Worm (Caenorhabditis elegans) whole organism, late embryonic: Measurements from ENCODE around the gene E02H1.6.
A peak's percentile ranks its signal among the peaks of the same experiment; 100 is the strongest.

Experiments
- C08G9.2 ChIP-seq: sonication (generic microtip); optimal IDR thresholded peaks from 2 replicates; lab custom pipeline; 2016; ENCODE audit warnings: mild to moderate bottlenecking, missing genetic modification characterization, moderate library complexity, missing compliant biosample characterization
- C38D4.7 ChIP-seq: fragments of 200-800 bp; sonication (Bioruptor generic); optimal IDR thresholded peaks from 2 replicates; lab custom pipeline; 2018; ENCODE audit warnings: mild to moderate bottlenecking, missing genetic modification characterization, moderate library complexity, missing compliant biosample characterization
- K02D7.2 ChIP-seq: sonication (generic microtip); optimal IDR thresholded peaks from 2 replicates; lab custom pipeline; 2017; ENCODE audit warnings: mild to moderate bottlenecking, missing genetic modification characterization, missing compliant biosample characterization
- Y22D7AL.16 ChIP-seq: sonication (generic microtip); optimal IDR thresholded peaks from 2 replicates; lab custom pipeline; 2016; ENCODE audit warnings: missing genetic modification characterization, missing compliant biosample characterization
- ceh-14 ChIP-seq: sonication (generic microtip); optimal IDR thresholded peaks from 2 replicates; lab custom pipeline; 2016; ENCODE audit warnings: missing genotype, missing genetic modification characterization, missing compliant biosample characterization
- ceh-19 ChIP-seq: fragments of 200-800 bp; sonication (Bioruptor generic); optimal IDR thresholded peaks from 2 replicates; lab custom pipeline; 2018; ENCODE audit warnings: mild to moderate bottlenecking, missing genetic modification characterization, missing compliant biosample characterization
- ceh-22 ChIP-seq: sonication (generic microtip); optimal IDR thresholded peaks from 2 replicates; lab custom pipeline; 2017; ENCODE audit warnings: missing biosample characterization, missing genetic modification characterization
- ceh-24 ChIP-seq: sonication (generic microtip); optimal IDR thresholded peaks from 2 replicates; lab custom pipeline; 2016; ENCODE audit warnings: mild to moderate bottlenecking, missing genetic modification characterization, missing compliant biosample characterization
- ceh-30 ChIP-seq: fragments of 150-350 bp; optimal IDR thresholded peaks from 2 replicates; lab custom pipeline; 2014; ENCODE audit warnings: missing biosample characterization, missing genetic modification characterization
- ceh-45 ChIP-seq: fragments of 200-800 bp; sonication (Bioruptor generic); IDR thresholded peaks from 2 replicates; pipeline ENCODE4 v1.3.6; 2022; ENCODE audit warnings: missing genetic modification reagents, missing genetic modification characterization, missing compliant biosample characterization
- ceh-48 ChIP-seq: sonication (generic microtip); optimal IDR thresholded peaks from 2 replicates; lab custom pipeline; 2016; ENCODE audit warnings: missing genetic modification characterization, inconsistent platforms, missing compliant biosample characterization
- ceh-6 ChIP-seq: fragments of 200-800 bp; sonication (Bioruptor generic); optimal IDR thresholded peaks from 2 replicates; lab custom pipeline; 2018; ENCODE audit warnings: mild to moderate bottlenecking, missing genetic modification characterization, missing compliant biosample characterization
- ceh-9 ChIP-seq: sonication (generic microtip); optimal IDR thresholded peaks from 2 replicates; lab custom pipeline; 2016; ENCODE audit warnings: mild to moderate bottlenecking, missing genetic modification characterization, inconsistent platforms, missing compliant biosample characterization
- che-1 ChIP-seq: sonication (generic microtip); optimal IDR thresholded peaks from 2 replicates; lab custom pipeline; 2016; ENCODE audit warnings: mild to moderate bottlenecking, missing genetic modification characterization, missing compliant biosample characterization
- dve-1 ChIP-seq: sonication (generic microtip); optimal IDR thresholded peaks from 2 replicates; lab custom pipeline; 2017; ENCODE audit warnings: antibody characterized with exemption, mild to moderate bottlenecking, missing genetic modification characterization, missing compliant biosample characterization
- elt-2 ChIP-seq: sonication (generic microtip); optimal IDR thresholded peaks from 2 replicates; lab custom pipeline; 2016; ENCODE audit warnings: missing genetic modification reagents, missing genetic modification characterization, missing compliant biosample characterization
- ets-4 ChIP-seq: sonication (generic microtip); optimal IDR thresholded peaks from 2 replicates; lab custom pipeline; 2016; ENCODE audit warnings: missing genetic modification characterization, missing compliant biosample characterization
- fax-1 ChIP-seq: sonication (generic microtip); optimal IDR thresholded peaks from 2 replicates; lab custom pipeline; 2016; ENCODE audit warnings: missing genotype, missing genetic modification characterization, missing compliant biosample characterization
- fkh-10 ChIP-seq: fragments of 150-350 bp; optimal IDR thresholded peaks from 2 replicates; lab custom pipeline; 2014; ENCODE audit warnings: missing biosample characterization, missing genetic modification reagents, missing genetic modification characterization
- hlh-13 ChIP-seq: fragments of 200-800 bp; sonication (Bioruptor generic); optimal IDR thresholded peaks from 2 replicates; lab custom pipeline; 2018; ENCODE audit warnings: mild to moderate bottlenecking, missing genetic modification characterization, missing compliant biosample characterization
- hlh-15 ChIP-seq: sonication (generic microtip); optimal IDR thresholded peaks from 2 replicates; lab custom pipeline; 2016; ENCODE audit warnings: missing genetic modification characterization, missing compliant biosample characterization
- hlh-30 ChIP-seq: sonication (generic microtip); optimal IDR thresholded peaks from 2 replicates; lab custom pipeline; 2017; ENCODE audit warnings: antibody characterized with exemption, missing genetic modification characterization, missing compliant biosample characterization; ENCODE audit not compliant: insufficient read depth
- hlh-8 ChIP-seq: sonication (generic microtip); optimal IDR thresholded peaks from 2 replicates; lab custom pipeline; 2016; ENCODE audit warnings: missing genotype, missing genetic modification characterization, missing compliant biosample characterization
- lim-6 ChIP-seq: sonication (generic microtip); optimal IDR thresholded peaks from 2 replicates; lab custom pipeline; 2016; ENCODE audit warnings: missing genetic modification characterization, missing compliant biosample characterization
- madf-2 ChIP-seq: sonication (generic microtip); optimal IDR thresholded peaks from 2 replicates; lab custom pipeline; 2017; ENCODE audit warnings: missing genetic modification characterization, missing compliant biosample characterization
- mec-3 ChIP-seq: sonication (generic microtip); optimal IDR thresholded peaks from 2 replicates; lab custom pipeline; 2016; ENCODE audit warnings: borderline replicate concordance, missing genetic modification characterization, missing compliant biosample characterization
- nfya-1 ChIP-seq: sonication (generic microtip); optimal IDR thresholded peaks from 2 replicates; lab custom pipeline; 2017; ENCODE audit warnings: missing genetic modification characterization, mild to moderate bottlenecking, missing compliant biosample characterization, antibody characterized with exemption, moderate library complexity
- nhr-11 ChIP-seq: fragments of 150-350 bp; optimal IDR thresholded peaks from 2 replicates; lab custom pipeline; 2014; ENCODE audit warnings: missing biosample characterization, missing genetic modification characterization
- nhr-232 ChIP-seq: sonication (generic microtip); optimal IDR thresholded peaks from 2 replicates; lab custom pipeline; 2016; ENCODE audit warnings: missing genetic modification characterization, missing compliant biosample characterization
- pat-9 ChIP-seq: fragments of 200-800 bp; sonication (Bioruptor generic); optimal IDR thresholded peaks from 2 replicates; lab custom pipeline; 2018; ENCODE audit warnings: mild to moderate bottlenecking, missing genetic modification characterization, moderate library complexity, missing compliant biosample characterization
- pax-1 ChIP-seq: fragments of 150-350 bp; optimal IDR thresholded peaks from 2 replicates; lab custom pipeline; 2014; ENCODE audit warnings: missing biosample characterization, missing genetic modification characterization
- pha-4 ChIP-seq: fragments of 150-350 bp; optimal IDR thresholded peaks from 2 replicates; lab custom pipeline; 2018; ENCODE audit warnings: missing biosample characterization, missing genetic modification reagents, missing genetic modification characterization
- pqm-1 ChIP-seq: sonication (generic microtip); optimal IDR thresholded peaks from 2 replicates; lab custom pipeline; 2016; ENCODE audit warnings: missing genetic modification characterization, missing compliant biosample characterization
- pros-1 ChIP-seq: fragments of 150-350 bp; optimal IDR thresholded peaks from 2 replicates; lab custom pipeline; 2014; ENCODE audit warnings: missing biosample characterization, missing genetic modification reagents, missing genetic modification characterization
- rnt-1 ChIP-seq: sonication (generic microtip); optimal IDR thresholded peaks from 2 replicates; lab custom pipeline; 2016; ENCODE audit warnings: missing genetic modification characterization, missing compliant biosample characterization
- sdc-2 ChIP-seq: sonication (generic microtip); optimal IDR thresholded peaks from 2 replicates; lab custom pipeline; 2016; ENCODE audit warnings: missing genotype, missing genetic modification characterization, missing compliant biosample characterization
- sox-2 ChIP-seq: fragments of 200-800 bp; sonication (Bioruptor generic); IDR thresholded peaks from 2 replicates; pipeline ENCODE4 v1.3.6; 2022; ENCODE audit warnings: missing genetic modification reagents, missing genetic modification characterization, missing compliant biosample characterization
- sox-4 ChIP-seq: sonication (generic microtip); optimal IDR thresholded peaks from 2 replicates; lab custom pipeline; 2017; ENCODE audit warnings: mild to moderate bottlenecking, missing genetic modification characterization, inconsistent platforms, missing compliant biosample characterization
- tbx-2 ChIP-seq: sonication (generic microtip); optimal IDR thresholded peaks from 2 replicates; lab custom pipeline; 2016; ENCODE audit warnings: missing genetic modification characterization, missing compliant biosample characterization
- ttx-3 ChIP-seq: sonication (generic microtip); optimal IDR thresholded peaks from 2 replicates; lab custom pipeline; 2016; ENCODE audit warnings: missing genetic modification reagents, missing genetic modification characterization, missing compliant biosample characterization
- unc-42 ChIP-seq: sonication (generic microtip); optimal IDR thresholded peaks from 2 replicates; lab custom pipeline; 2016; ENCODE audit warnings: missing genotype, missing genetic modification characterization, missing compliant biosample characterization
- unc-86 ChIP-seq: sonication (generic microtip); optimal IDR thresholded peaks from 2 replicates; lab custom pipeline; 2016; ENCODE audit warnings: missing genetic modification characterization, missing compliant biosample characterization
- zip-5 ChIP-seq: sonication (generic microtip); optimal IDR thresholded peaks from 2 replicates; lab custom pipeline; 2016; ENCODE audit warnings: missing genetic modification characterization, missing compliant biosample characterization
- ztf-16 ChIP-seq: sonication (generic microtip); optimal IDR thresholded peaks from 2 replicates; lab custom pipeline; 2017; ENCODE audit warnings: missing genetic modification characterization, missing compliant biosample characterization

The E02H1.6 gene

ce11 chrII:9591071-9591470 is 5.4 kb upstream of the E02H1.6 start, which contains the start of the genes E02H1.1 and tag-124 (continued):
- TF ChIP-seq ceh-45 (GFP tag; lab: Robert Waterston, UW) (no peak), pros-1 (no peak), nhr-11 (no peak), ceh-48 (tag; lab: Kevin White, UChicago) (no peak), lim-6 (tag; lab: Kevin White, UChicago) (no peak), ceh-14 (no peak), hlh-15 (tag; lab: Kevin White, UChicago) (no peak), ceh-24 (tag; lab: Kevin White, UChicago) (no peak), elt-2 (tag; lab: Kevin White, UChicago) (peak; percentile 56), hlh-30 (tag; lab: Kevin White, UChicago) (no peak), nfya-1 (tag; lab: Kevin White, UChicago) (peak; percentile 1), che-1 (no peak), sox-2 (GFP tag; lab: Robert Waterston, UW) (no peak), dve-1 (no peak), tbx-2 (tag; lab: Kevin White, UChicago) (peak; percentile 71), K02D7.2 (tag; lab: Kevin White, UChicago) (no peak), zip-5 (tag; lab: Kevin White, UChicago) (peak; percentile 78), C08G9.2 (tag; lab: Kevin White, UChicago) (peak; percentile 93), unc-42 (tag; lab: Kevin White, UChicago) (peak; percentile 13), pqm-1 (no peak), fax-1 (tag; lab: Kevin White, UChicago) (peak; percentile 27), pat-9 (tag; lab: Kevin White, UChicago) (no peak), sox-4 (tag; lab: Kevin White, UChicago) (no peak), nhr-232 (tag; lab: Kevin White, UChicago) (no peak), hlh-8 (tag; lab: Kevin White, UChicago) (peak; percentile 60), pha-4 (tag; lab: Kevin White, UChicago) (no peak), C38D4.7 (no peak), fkh-10 (no peak), ceh-30 (tag; lab: Kevin White, UChicago) (no peak), ceh-9 (no peak), ceh-6 (no peak), ttx-3 (tag; lab: Kevin White, UChicago) (no peak), unc-86 (tag; lab: Kevin White, UChicago) (no peak), hlh-13 (GFP tag; lab: Kevin White, UChicago) (no peak), ceh-19 (GFP tag; lab: Kevin White, UChicago) (no peak), ceh-22 (tag; lab: Kevin White, UChicago) (no peak), pax-1 (no peak)
- TF ChIP-seq, all 69 proteins: peak for 22

ce11 chrII:9592737-9593136 is 3.8 kb upstream of the E02H1.6 start, which contains the start of gene parp-2:
parp-2 (plus strand) TSS chrII:9593037.
- TF ChIP-seq ceh-9 (no peak), Y22D7AL.16 (no peak), ets-4 (no peak), ztf-16 (tag; lab: Kevin White, UChicago) (no peak), mec-3 (tag; lab: Kevin White, UChicago) (no peak), madf-2 (tag; lab: Kevin White, UChicago) (no peak), sdc-2 (tag; lab: Kevin White, UChicago) (no peak), rnt-1 (no peak), pqm-1 (no peak), ceh-24 (tag; lab: Kevin White, UChicago) (no peak), fax-1 (tag; lab: Kevin White, UChicago) (no peak), hlh-15 (tag; lab: Kevin White, UChicago) (no peak), pha-4 (tag; lab: Kevin White, UChicago) (no peak), lim-6 (tag; lab: Kevin White, UChicago) (no peak)
